Worm (Caenorhabditis elegans): Measurements from ENCODE around the gene F45D11.5.
A peak's percentile ranks its signal among the peaks of the same experiment; 100 is the strongest.
"Not testable (repeated sequence)": the region's sequence is repeated elsewhere in the genome, so short reads cannot be mapped to it uniquely, and the experiment has no call there.

The F45D11.5 gene

ce11 chrII:1006375-1006774 lies 4.9 kb downstream of the F45D11.5 start, which contains the start of gene F45D11.14:
F45D11.14 (minus strand) TSS chrII:1006475.
- TF ChIP-seq ceh-63 (GFP tag; optimal IDR thresholded peaks at IDR 0.05); C34B4.2 (tag; optimal IDR thresholded peaks at IDR 0.05); ceh-90 (tag; optimal IDR thresholded peaks at IDR 0.05): not testable (repeated sequence)

ce11 chrII:1024684-1025083 lies 23.2 kb downstream of the F45D11.5 start, which contains the start of gene btb-11:
btb-11 (minus strand) TSS chrII:1024784.
- not testable (repeated sequence) for TF ChIP-seq elt-2 (tag; optimal IDR thresholded peaks at IDR 0.05); fkh-4 (tag; optimal IDR thresholded peaks at IDR 0.05; ENCODE audit: borderline replicate concordance); nhr-76 (tag; optimal IDR thresholded peaks at IDR 0.05)

ce11 chrII:1026670-1027069 lies 25.2 kb downstream of the F45D11.5 start, which contains the start of gene M01D1.12:
M01D1.12 (plus strand) TSS chrII:1026970.
- TF ChIP-seq grh-1 (GFP tag; IDR thresholded peaks at IDR 0.05) (no peak), blmp-1 (tag; optimal IDR thresholded peaks at IDR 0.05) (no peak), Y116A8C.19 (tag; optimal IDR thresholded peaks at IDR 0.05; ENCODE audit: borderline replicate concordance) (no peak), sox-4 (tag; optimal IDR thresholded peaks at IDR 0.05) (no peak), lin-35 (GFP tag; optimal IDR thresholded peaks at IDR 0.05) (no peak), lir-3 (tag; optimal IDR thresholded peaks at IDR 0.05; ENCODE audit: poor library complexity) (no peak), nhr-71 (tag; optimal IDR thresholded peaks at IDR 0.05) (no peak), egl-13 (tag; optimal IDR thresholded peaks at IDR 0.05) (no peak), nhr-84 (tag; optimal IDR thresholded peaks at IDR 0.05) (no peak), mep-1 (tag; optimal IDR thresholded peaks at IDR 0.05) (no peak), xbp-1 (tag; optimal IDR thresholded peaks at IDR 0.05) (no peak), zag-1 (tag; optimal IDR thresholded peaks at IDR 0.05) (no peak), tbx-2 (tag; optimal IDR thresholded peaks at IDR 0.05) (no peak), sptf-1 (tag; optimal IDR thresholded peaks at IDR 0.05) (no peak), tlp-1 (tag; optimal IDR thresholded peaks at IDR 0.05) (no peak), jun-1 (tag; optimal IDR thresholded peaks at IDR 0.05) (no peak), ama-1 (optimal IDR thresholded peaks at IDR 0.05) (no peak), ceh-82 (tag; optimal IDR thresholded peaks at IDR 0.05) (no peak), lin-15B (tag; optimal IDR thresholded peaks at IDR 0.05) (no peak), mab-9 (GFP tag; IDR thresholded peaks at IDR 0.05) (no peak)

- TF ChIP-seq ceh-88 (GFP tag; IDR thresholded peaks at IDR 0.05), result no peak
- TF ChIP-seq lin-13 (GFP tag; optimal IDR thresholded peaks at IDR 0.05), result no peak
- TF ChIP-seq egl-27 (tag; optimal IDR thresholded peaks at IDR 0.05), result no peak
- TF ChIP-seq elt-2 (tag; optimal IDR thresholded peaks at IDR 0.05), result peak; percentile 20
- no peak for TF ChIP-seq mab-9 (GFP tag; IDR thresholded peaks at IDR 0.05)
These were observed 27.1 kb downstream of the F45D11.5 start, which contains the start of gene math-34 for ce11 chrII:1028602-1029001. math-34 (plus strand) TSS chrII:1028972.

DNA sequence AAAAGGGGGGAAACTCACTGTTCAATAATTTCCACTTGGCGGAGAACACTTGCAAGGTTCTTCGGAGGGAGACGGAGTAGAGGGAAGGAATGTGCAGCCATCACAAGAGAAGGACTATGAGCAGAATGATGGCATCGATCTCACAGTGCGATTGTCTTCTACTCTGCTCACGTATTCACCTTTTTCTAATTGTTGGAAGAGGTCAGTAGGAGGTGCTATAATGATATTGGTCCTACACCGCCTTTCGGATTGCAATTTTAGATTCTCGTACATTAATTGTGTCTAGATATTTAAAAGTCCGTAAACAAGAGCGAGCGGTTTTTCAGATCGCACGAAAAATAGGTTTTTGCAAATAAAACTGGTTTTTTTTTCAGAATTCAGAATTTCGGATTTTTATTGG lies 39.0 kb downstream of the F45D11.5 start, which contains the start of gene fbxb-39:
TSS of gene fbxb-39 (minus strand) at position 101 of the 400 bp plus-strand sequence.
- TF ChIP-seq sptf-1 (tag; optimal IDR thresholded peaks at IDR 0.05), result no peak
- TF ChIP-seq zip-4 (GFP tag; optimal IDR thresholded peaks at IDR 0.05), result no peak
- TF ChIP-seq nhr-28 (tag; optimal IDR thresholded peaks at IDR 0.05), result no peak
- no peak for TF ChIP-seq ztf-4 (tag; optimal IDR thresholded peaks at IDR 0.05)
- no peak for TF ChIP-seq lin-15B (tag; optimal IDR thresholded peaks at IDR 0.05)
- TF ChIP-seq dsc-1 (tag; optimal IDR thresholded peaks at IDR 0.05), result no peak
- TF ChIP-seq sup-37 (GFP tag; optimal IDR thresholded peaks at IDR 0.05), result no peak
- no peak for TF ChIP-seq irx-1 (tag; optimal IDR thresholded peaks at IDR 0.05)
- TF ChIP-seq hlh-17 (GFP tag; optimal IDR thresholded peaks at IDR 0.05; ENCODE audit: borderline replicate concordance), result no peak
- TF ChIP-seq fos-1 (tag; optimal IDR thresholded peaks at IDR 0.05), result no peak
- no peak for TF ChIP-seq unc-62 (GFP tag; optimal IDR thresholded peaks at IDR 0.05)
- TF ChIP-seq pag-3 (tag; optimal IDR thresholded peaks at IDR 0.05; ENCODE audit: borderline replicate concordance, insufficient read depth), result no peak
- no peak for TF ChIP-seq fkh-8 (tag; optimal IDR thresholded peaks at IDR 0.05)
- no peak for TF ChIP-seq isw-1 (GFP tag; IDR thresholded peaks at IDR 0.05)
- TF ChIP-seq hlh-4 (tag; optimal IDR thresholded peaks at IDR 0.05), result no peak
- no peak for TF ChIP-seq mef-2 (tag; optimal IDR thresholded peaks at IDR 0.05)

Measured in whole organism, L1 larva.